Fruit fly (Drosophila melanogaster) whole organism, embryonic: ENCODE results near the gene Syx1A.

Experiments
- ATbp ChIP-seq: fragments of 200-800 bp; sonication (Bioruptor generic); optimal IDR thresholded peaks from 2 replicates; lab custom pipeline; 2017; ENCODE audit warnings: missing biosample characterization, mild to moderate bottlenecking, missing genetic modification characterization, missing genetic modification reagents
- B-H2 ChIP-seq: fragments of 200-800 bp; sonication (Bioruptor generic); optimal IDR thresholded peaks from 2 replicates; lab custom pipeline; 2018; ENCODE audit warnings: missing biosample characterization, mild to moderate bottlenecking, missing genetic modification characterization
- CG10321 ChIP-seq: fragments of 200-800 bp; sonication (Bioruptor generic); IDR thresholded peaks from 2 replicates; pipeline ENCODE4 v1.3.6; 2022; ENCODE audit warnings: missing biosample characterization, missing genetic modification characterization
- CG10543 ChIP-seq: fragments of 200-800 bp; sonication (Bioruptor generic); optimal IDR thresholded peaks from 3 replicates; lab custom pipeline; 2017; ENCODE audit warnings: missing biosample characterization, mild to moderate bottlenecking, missing genetic modification characterization, moderate library complexity
- CG11085 ChIP-seq: fragments of 200-800 bp; sonication (Bioruptor generic); IDR thresholded peaks from 2 replicates; pipeline ENCODE4 v1.3.6; 2022; ENCODE audit warnings: missing biosample characterization, missing genetic modification characterization
- CG12219 ChIP-seq: fragments of 200-800 bp; sonication (Bioruptor generic); optimal IDR thresholded peaks from 3 replicates; lab custom pipeline; 2018; ENCODE audit warnings: missing biosample characterization, mild to moderate bottlenecking, missing genetic modification characterization
- CG13624 ChIP-seq: fragments of 200-800 bp; sonication (Bioruptor generic); optimal IDR thresholded peaks from 2 replicates; lab custom pipeline; 2016; ENCODE audit warnings: missing biosample characterization, missing genetic modification characterization
- CG17612 ChIP-seq: fragments of 200-800 bp; sonication (Bioruptor generic); IDR thresholded peaks from 2 replicates; pipeline ENCODE4 v1.3.6; 2022; ENCODE audit warnings: missing biosample characterization, missing genetic modification characterization
- CG18476 ChIP-seq: fragments of 200-800 bp; sonication (Bioruptor generic); optimal IDR thresholded peaks from 2 replicates; lab custom pipeline; 2016; ENCODE audit warnings: missing biosample characterization, mild to moderate bottlenecking, missing genetic modification characterization
- CG2678 ChIP-seq: fragments of 200-800 bp; sonication (Bioruptor generic); optimal IDR thresholded peaks from 3 replicates; lab custom pipeline; 2019; ENCODE audit warnings: missing biosample characterization, mild to moderate bottlenecking, missing genetic modification characterization, moderate library complexity
- CG30403 ChIP-seq: fragments of 200-800 bp; sonication (Bioruptor generic); optimal IDR thresholded peaks from 3 replicates; lab custom pipeline; 2016; ENCODE audit warnings: missing biosample characterization, missing genetic modification characterization
- CG30431 ChIP-seq: fragments of 200-800 bp; sonication (Bioruptor generic); optimal IDR thresholded peaks from 2 replicates; lab custom pipeline; 2017; ENCODE audit warnings: missing biosample characterization, missing genetic modification characterization
- CG32532 ChIP-seq: fragments of 200-800 bp; sonication (Bioruptor generic); IDR thresholded peaks from 2 replicates; pipeline ENCODE4 v1.3.6; 2022; ENCODE audit warnings: missing biosample characterization, missing genetic modification characterization
- CG3281 ChIP-seq: fragments of 200-800 bp; sonication (Bioruptor generic); optimal IDR thresholded peaks from 3 replicates; lab custom pipeline; 2017; ENCODE audit warnings: missing biosample characterization, mild to moderate bottlenecking, missing genetic modification characterization
- CG3838 ChIP-seq: fragments of 200-800 bp; sonication (Bioruptor generic); optimal IDR thresholded peaks from 3 replicates; lab custom pipeline; 2016; ENCODE audit warnings: missing biosample characterization, missing genetic modification characterization
- CG4617 ChIP-seq: fragments of 200-800 bp; sonication (Bioruptor generic); optimal IDR thresholded peaks from 3 replicates; lab custom pipeline; 2016; ENCODE audit warnings: missing biosample characterization, missing genetic modification characterization, borderline replicate concordance
- CG6175 ChIP-seq: fragments of 200-800 bp; sonication (Bioruptor generic); IDR thresholded peaks from 3 replicates; pipeline ENCODE4 v1.3.6; 2022; ENCODE audit warnings: missing biosample characterization, missing genetic modification characterization
- CG6683 ChIP-seq: fragments of 200-800 bp; sonication (Bioruptor generic); optimal IDR thresholded peaks from 2 replicates; lab custom pipeline; 2017; ENCODE audit warnings: missing biosample characterization, mild to moderate bottlenecking, missing genetic modification characterization, missing genetic modification reagents
- CG7357 ChIP-seq: fragments of 200-800 bp; sonication (Bioruptor generic); IDR thresholded peaks from 3 replicates; pipeline ENCODE4 v1.3.6; 2022; ENCODE audit warnings: missing biosample characterization, missing genetic modification characterization
- CG8388 ChIP-seq: fragments of 200-800 bp; sonication (Bioruptor generic); optimal IDR thresholded peaks from 2 replicates; lab custom pipeline; 2019; ENCODE audit warnings: missing biosample characterization, mild to moderate bottlenecking, missing genetic modification characterization, moderate library complexity
- CG9727 ChIP-seq: fragments of 200-800 bp; sonication (Bioruptor generic); optimal IDR thresholded peaks from 3 replicates; lab custom pipeline; 2017; ENCODE audit warnings: missing biosample characterization, mild to moderate bottlenecking, missing genetic modification characterization
- CG9876 ChIP-seq: fragments of 200-800 bp; sonication (Bioruptor generic); optimal IDR thresholded peaks from 2 replicates; lab custom pipeline; 2016; ENCODE audit warnings: missing biosample characterization, missing genetic modification characterization
- E2f1 ChIP-seq: fragments of 200-800 bp; sonication (Bioruptor generic); IDR thresholded peaks from 2 replicates; pipeline ENCODE4 v1.3.6; 2022; ENCODE audit warnings: missing biosample characterization, missing genetic modification characterization
- Ets97D ChIP-seq: fragments of 200-800 bp; sonication (Bioruptor generic); optimal IDR thresholded peaks from 3 replicates; lab custom pipeline; 2016; ENCODE audit warnings: missing biosample characterization, missing genetic modification characterization
- Gug ChIP-seq: fragments of 200-800 bp; sonication (Bioruptor generic); IDR thresholded peaks from 4 replicates; pipeline ENCODE4 v1.3.6; 2022; ENCODE audit warnings: missing biosample characterization, missing genetic modification characterization
- HHEX ChIP-seq: fragments of 200-800 bp; sonication (Bioruptor generic); optimal IDR thresholded peaks from 3 replicates; lab custom pipeline; 2017; ENCODE audit warnings: missing biosample characterization, mild to moderate bottlenecking, missing genetic modification characterization, missing genetic modification reagents
- Taf1 ChIP-seq: fragments of 200-800 bp; sonication (Bioruptor generic); IDR thresholded peaks from 2 replicates; pipeline ENCODE4 v1.3.6; 2022; ENCODE audit warnings: missing biosample characterization, missing genetic modification characterization
- Vsx1 ChIP-seq: fragments of 200-800 bp; sonication (Bioruptor generic); optimal IDR thresholded peaks from 2 replicates; lab custom pipeline; 2017; ENCODE audit warnings: missing biosample characterization, mild to moderate bottlenecking, missing genetic modification characterization, missing genetic modification reagents
- chinmo ChIP-seq: fragments of 200-800 bp; sonication (Bioruptor generic); IDR thresholded peaks from 4 replicates; pipeline ENCODE4 v1.3.6; 2022; ENCODE audit warnings: missing biosample characterization, missing genetic modification characterization; ENCODE audit not compliant: partially characterized antibody
- crc ChIP-seq: fragments of 200-800 bp; sonication (Bioruptor generic); optimal IDR thresholded peaks from 2 replicates; lab custom pipeline; 2016; ENCODE audit warnings: missing biosample characterization, missing genetic modification characterization
- da ChIP-seq: fragments of 200-800 bp; sonication (Bioruptor generic); optimal IDR thresholded peaks from 2 replicates; lab custom pipeline; 2016; ENCODE audit warnings: missing biosample characterization, missing genetic modification characterization
- dmrt99B ChIP-seq: fragments of 200-800 bp; sonication (Bioruptor generic); optimal IDR thresholded peaks from 2 replicates; lab custom pipeline; 2018; ENCODE audit warnings: missing biosample characterization, mild to moderate bottlenecking, missing genetic modification characterization, moderate library complexity
- ems ChIP-seq: fragments of 200-800 bp; sonication (Bioruptor generic); optimal IDR thresholded peaks from 3 replicates; lab custom pipeline; 2016; ENCODE audit warnings: missing biosample characterization, missing genetic modification characterization
- gcm ChIP-seq: fragments of 200-800 bp; sonication (Bioruptor generic); optimal IDR thresholded peaks from 2 replicates; lab custom pipeline; 2019; ENCODE audit warnings: missing biosample characterization, mild to moderate bottlenecking, missing genetic modification characterization, moderate library complexity
- gro ChIP-seq: fragments of 200-800 bp; sonication (Bioruptor generic); optimal IDR thresholded peaks from 2 replicates; lab custom pipeline; 2016; ENCODE audit warnings: missing biosample characterization, missing genetic modification characterization
- ind ChIP-seq: fragments of 200-800 bp; sonication (Bioruptor generic); optimal IDR thresholded peaks from 3 replicates; lab custom pipeline; 2016; ENCODE audit warnings: missing biosample characterization, missing genetic modification characterization
- kah ChIP-seq: fragments of 200-800 bp; sonication (Bioruptor generic); optimal IDR thresholded peaks from 2 replicates; lab custom pipeline; 2018; ENCODE audit warnings: missing biosample characterization, mild to moderate bottlenecking, missing genetic modification characterization
- mirr ChIP-seq: fragments of 200-800 bp; sonication (Bioruptor generic); optimal IDR thresholded peaks from 3 replicates; lab custom pipeline; 2018; ENCODE audit warnings: missing biosample characterization, mild to moderate bottlenecking, missing genetic modification characterization
- onecut ChIP-seq: fragments of 200-800 bp; sonication (Bioruptor generic); IDR thresholded peaks from 2 replicates; pipeline ENCODE4 v1.3.6; 2022; ENCODE audit warnings: missing biosample characterization, missing genetic modification characterization
- pan ChIP-seq, 4 experiments: fragments of >200 bp in 3 of 4; fragments of 200-800 bp in 1 of 4; sonication (Bioruptor generic) in 1 of 4; optimal IDR thresholded peaks in 3 of 4; IDR thresholded peaks in 1 of 4; 2 replicates each; pipeline versions ENCODE4 v1.3.6 to Lab custom; 2017 to 2022; ENCODE audit warnings: missing biosample characterization in 2 of 4, missing genetic modification characterization in 2 of 4, mixed read lengths in 1 of 4
- sisA ChIP-seq: fragments of 200-800 bp; sonication (Bioruptor generic); IDR thresholded peaks from 2 replicates; pipeline ENCODE4 v1.3.6; 2022; ENCODE audit warnings: missing biosample characterization, missing genetic modification characterization
- slbo ChIP-seq: fragments of 200-800 bp; sonication (Bioruptor generic); IDR thresholded peaks from 2 replicates; pipeline ENCODE4 v1.3.6; 2022; ENCODE audit warnings: missing biosample characterization, missing genetic modification characterization
- ssp ChIP-seq: fragments of 200-800 bp; sonication (Bioruptor generic); IDR thresholded peaks from 2 replicates; pipeline ENCODE4 v1.3.6; 2022; ENCODE audit warnings: missing biosample characterization, missing genetic modification characterization
- stc ChIP-seq: fragments of 200-800 bp; sonication (Bioruptor generic); IDR thresholded peaks from 2 replicates; pipeline ENCODE4 v1.3.6; 2022; ENCODE audit warnings: missing biosample characterization, missing genetic modification characterization
- tna ChIP-seq: fragments of 200-800 bp; sonication (Bioruptor generic); IDR thresholded peaks from 2 replicates; pipeline ENCODE4 v1.3.6; 2022; ENCODE audit warnings: missing biosample characterization, missing genetic modification characterization; ENCODE audit not compliant: partially characterized antibody
- tx ChIP-seq: fragments of 200-800 bp; sonication (Bioruptor generic); optimal IDR thresholded peaks from 2 replicates; lab custom pipeline; 2016; ENCODE audit warnings: missing biosample characterization, missing genetic modification characterization
- yki ChIP-seq: fragments of >200 bp; optimal IDR thresholded peaks from 3 replicates; lab custom pipeline; 2018
- zfh1 ChIP-seq: fragments of 200-800 bp; sonication (Bioruptor generic); IDR thresholded peaks from 3 replicates; pipeline ENCODE4 v1.3.6; 2022; ENCODE audit warnings: missing biosample characterization, missing genetic modification characterization

Syx1A gene

dm6 chr3R:24112320-24113069, 6.9 kb upstream of the Syx1A start, which contains the start of gene CG13605 (continued):
- TF ChIP-seq B-H2 (GFP tag; lab: Kevin White, UChicago) (peak; percentile 57), dmrt99B (tag; lab: Kevin White, UChicago) (peak; percentile 78), kah (peak; percentile 38), CG6683 (GFP tag; lab: Kevin White, UChicago) (peak; percentile 59), slbo (GFP tag; lab: Robert Waterston, UW) (peak; percentile 86), CG7357 (GFP tag; lab: Robert Waterston, UW) (no peak), CG6175 (GFP tag; lab: Robert Waterston, UW) (0 out of 3 replicates have a peak, but pooled peaks have one; percentile 7), CG2678 (peak; percentile 87), mirr (GFP tag; lab: Kevin White, UChicago) (peak; percentile 6), CG12219 (peak; percentile 75), CG18476 (GFP tag; lab: Kevin White, UChicago) (peak; percentile 34), Taf1 (peak; percentile 61; the same call in 1 of the 2 replicates), Vsx1 (GFP tag; lab: Kevin White, UChicago) (peak; percentile 68), CG30431 (peak; percentile 30), tna (GFP tag; lab: Robert Waterston, UW) (peak; percentile 28; the same call in 1 of the 2 replicates), CG8388 (GFP tag; lab: Kevin White, UChicago) (peak; percentile 71), HHEX (GFP tag; lab: Kevin White, UChicago) (peak; percentile 88), stc (GFP tag; lab: Robert Waterston, UW) (peak; percentile 65; the same call in 1 of the 2 replicates), ems (peak; percentile 32), CG3838 (GFP tag; lab: Kevin White, UChicago) (no peak), gcm (GFP tag; lab: Kevin White, UChicago) (peak; percentile 84), da (no peak), CG32532 (GFP tag; lab: Robert Waterston, UW) (peak; percentile 89), yki (lab: Kevin White, UChicago) (no peak), sisA (GFP tag; lab: Robert Waterston, UW) (peak; percentile 54; the same call in 1 of the 2 replicates), CG30403 (GFP tag; lab: Kevin White, UChicago) (peak; percentile 72), pan (optimal IDR thresholded peaks at IDR 0.05; lab: Kevin White, UChicago) (no peak), pan (GFP tag; optimal IDR thresholded peaks at IDR 0.05 in 1 of 2, IDR thresholded peaks at IDR 0.05 in 1 of 2) (peak in 1 of 2 experiments; percentile 82), onecut (GFP tag; lab: Robert Waterston, UW) (peak; percentile 51), crc (peak; percentile 13), CG17612 (GFP tag; lab: Robert Waterston, UW) (peak; percentile 14; the same call in 1 of the 2 replicates), E2f1 (GFP tag; lab: Robert Waterston, UW) (peak; percentile 37; the same call in 1 of the 2 replicates), CG11085 (GFP tag; lab: Robert Waterston, UW) (0 out of 2 replicates have a peak, but pooled peaks have one; percentile 29), chinmo (GFP tag; lab: Robert Waterston, UW) (peak; percentile 5; the same call in 1 of the 4 replicates), CG10321 (0 out of 2 replicates have a peak, but pooled peaks have one; percentile 20), ssp (no peak), tx (GFP tag; lab: Kevin White, UChicago) (peak; percentile 19), ATbp (GFP tag; lab: Kevin White, UChicago) (peak; percentile 78), CG4617 (peak; percentile 80), ind (GFP tag; lab: Kevin White, UChicago) (peak; percentile 76), CG3281 (peak; percentile 84), zfh1 (GFP tag; lab: Robert Waterston, UW) (peak; percentile 50; the same call in 1 of the 3 replicates), CG10543 (GFP tag; lab: Kevin White, UChicago) (peak; percentile 42), CG9876 (no peak), gro (peak; percentile 63), CG13624 (GFP tag; lab: Kevin White, UChicago) (peak; percentile 55), Gug (GFP tag; lab: Robert Waterston, UW) (peak; percentile 61; the same call in 2 of the 4 replicates), Ets97D (GFP tag; lab: Kevin White, UChicago) (peak; percentile 49), CG9727 (GFP tag; lab: Kevin White, UChicago) (peak; percentile 71)
